Fruit fly (Drosophila melanogaster) whole organism, prepupa: ENCODE results near the gene Pcd.

Experiments
- CG4318 ChIP-seq: fragments of 200-800 bp; sonication (Bioruptor generic); optimal IDR thresholded peaks from 3 replicates; lab custom pipeline; 2017; ENCODE audit warnings: missing biosample characterization, mild to moderate bottlenecking, missing genetic modification characterization
- CG6276 ChIP-seq: fragments of 200-800 bp; sonication (Bioruptor generic); optimal IDR thresholded peaks from 2 replicates; lab custom pipeline; 2017; ENCODE audit warnings: missing biosample characterization, mild to moderate bottlenecking, missing genetic modification characterization
- CG6808 ChIP-seq: fragments of 200-800 bp; sonication (Bioruptor generic); optimal IDR thresholded peaks from 3 replicates; lab custom pipeline; 2017; ENCODE audit warnings: missing biosample characterization, missing genetic modification characterization, mild to moderate bottlenecking, moderate library complexity, missing genetic modification reagents
- CG8319 ChIP-seq: fragments of 200-800 bp; sonication (Bioruptor generic); optimal IDR thresholded peaks from 3 replicates; lab custom pipeline; 2016; ENCODE audit warnings: missing biosample characterization, missing genetic modification characterization
- CG8632 ChIP-seq: fragments of 200-800 bp; sonication (Bioruptor generic); optimal IDR thresholded peaks from 3 replicates; lab custom pipeline; 2016; ENCODE audit warnings: missing biosample characterization, missing genetic modification characterization
- CG9139 ChIP-seq: fragments of 200-800 bp; sonication (Bioruptor generic); optimal IDR thresholded peaks from 3 replicates; lab custom pipeline; 2017; ENCODE audit warnings: missing biosample characterization, mild to moderate bottlenecking, missing genetic modification characterization
- Eip75B ChIP-seq: fragments of 200-800 bp; sonication (Bioruptor generic); optimal IDR thresholded peaks from 3 replicates; lab custom pipeline; 2016; ENCODE audit warnings: missing biosample characterization, missing genetic modification characterization
- Hr38 ChIP-seq: sonication (Bioruptor generic); optimal IDR thresholded peaks from 2 replicates; lab custom pipeline; 2016; ENCODE audit warnings: missing biosample characterization, missing genetic modification characterization
- Hr39 ChIP-seq: fragments of 200-800 bp; sonication (Bioruptor generic); optimal IDR thresholded peaks from 2 replicates; lab custom pipeline; 2016; ENCODE audit warnings: missing biosample characterization, missing genetic modification characterization
- Hr4 ChIP-seq: fragments of 200-800 bp; sonication (Bioruptor generic); optimal IDR thresholded peaks from 3 replicates; lab custom pipeline; 2016; ENCODE audit warnings: missing biosample characterization, missing genetic modification characterization
- OdsH ChIP-seq: fragments of 200-800 bp; sonication (Bioruptor generic); optimal IDR thresholded peaks from 3 replicates; lab custom pipeline; 2016; ENCODE audit warnings: missing biosample characterization, missing genetic modification characterization
- dac ChIP-seq: fragments of 200-800 bp; sonication (Bioruptor generic); optimal IDR thresholded peaks from 2 replicates; lab custom pipeline; 2017; ENCODE audit warnings: missing biosample characterization, mild to moderate bottlenecking, missing genetic modification characterization
- dsx ChIP-seq: fragments of 200-800 bp; optimal IDR thresholded peaks from 3 replicates; lab custom pipeline; 2019; ENCODE audit warnings: missing biosample characterization, mild to moderate bottlenecking, missing genetic modification characterization, moderate library complexity; ENCODE audit not compliant: poor library complexity, severe bottlenecking
- eg ChIP-seq: fragments of 200-800 bp; sonication (Bioruptor generic); IDR thresholded peaks from 3 replicates; pipeline ENCODE4 v1.3.6; 2022; ENCODE audit warnings: missing biosample characterization, missing genetic modification characterization
- fkh ChIP-seq: fragments of 200-800 bp; sonication (Bioruptor generic); optimal IDR thresholded peaks from 3 replicates; lab custom pipeline; 2017; ENCODE audit warnings: missing biosample characterization, mild to moderate bottlenecking, missing genetic modification characterization, moderate library complexity
- lz ChIP-seq: fragments of 200-800 bp; sonication (Bioruptor generic); optimal IDR thresholded peaks from 3 replicates; lab custom pipeline; 2016; ENCODE audit warnings: missing biosample characterization, missing genetic modification characterization
- net ChIP-seq: fragments of 200-800 bp; sonication (Bioruptor generic); optimal IDR thresholded peaks from 3 replicates; lab custom pipeline; 2016; ENCODE audit warnings: missing biosample characterization, missing genetic modification characterization
- salr ChIP-seq, 2 experiments: fragments of 200-800 bp; sonication (Bioruptor generic); optimal IDR thresholded peaks; 3 replicates each; lab custom pipeline; 2016 to 2018; ENCODE audit warnings: missing biosample characterization in 2 of 2, missing genetic modification characterization in 2 of 2, mild to moderate bottlenecking in 1 of 2
- spab ChIP-seq: fragments of 200-800 bp; sonication (Bioruptor generic); optimal IDR thresholded peaks from 2 replicates; lab custom pipeline; 2017; ENCODE audit warnings: missing biosample characterization, mild to moderate bottlenecking, missing genetic modification characterization, missing genetic modification reagents

Pcd gene

DNA sequence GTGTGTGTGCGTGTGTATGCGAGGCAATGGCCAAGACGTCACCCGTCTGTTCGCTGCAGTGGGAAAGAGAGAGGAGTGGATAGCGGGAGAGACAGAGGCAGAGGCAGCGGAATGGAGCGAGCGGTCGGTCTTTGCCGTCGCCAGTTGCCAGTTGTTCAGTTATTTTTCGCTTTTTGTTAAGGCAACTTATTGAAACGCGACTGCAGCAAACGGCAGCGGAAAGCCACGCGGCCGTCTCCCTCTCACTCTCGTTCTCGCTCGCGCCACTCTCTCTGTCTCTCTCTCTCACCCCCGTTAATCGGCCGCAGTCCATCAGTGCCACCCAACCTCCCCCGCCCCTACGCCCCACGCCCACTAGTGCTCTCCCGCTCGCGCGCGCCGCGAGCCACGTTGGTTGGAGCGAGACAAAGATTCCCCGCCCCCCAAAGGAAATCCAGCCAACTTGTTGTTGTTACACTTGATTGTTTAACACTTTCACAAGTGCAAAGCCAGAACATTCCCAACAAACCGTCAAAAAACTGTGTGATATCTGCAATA is 49.9 kb downstream of the Pcd start (continued):
- TF ChIP-seq Hr4, result no peak
- TF ChIP-seq CG9139 (GFP tag; lab: Kevin White, UChicago), result peak; percentile 61
- no peak for TF ChIP-seq spab (GFP tag; lab: Kevin White, UChicago)
- no peak for TF ChIP-seq Hr38
- peak; percentile 13 for TF ChIP-seq dsx (GFP tag; lab: Kevin White, UChicago)
- TF ChIP-seq OdsH (GFP tag; lab: Kevin White, UChicago), result no peak
- TF ChIP-seq Eip75B (GFP tag; lab: Kevin White, UChicago), result no peak
- no peak for TF ChIP-seq dac
- TF ChIP-seq CG4318 (GFP tag; lab: Kevin White, UChicago), result no peak
- TF ChIP-seq salr (GFP tag; optimal IDR thresholded peaks at IDR 0.05; lab: Kevin White, UChicago), result no peak
- TF ChIP-seq Hr39 (GFP tag; lab: Kevin White, UChicago), result no peak
- TF ChIP-seq CG8319 (GFP tag; lab: Kevin White, UChicago), result no peak
- peak; percentile 49 for TF ChIP-seq CG6276 (GFP tag; lab: Kevin White, UChicago)
- TF ChIP-seq net (GFP tag; lab: Kevin White, UChicago), result no peak
- TF ChIP-seq fkh (GFP tag; lab: Kevin White, UChicago), result peak; percentile 83
- no peak for TF ChIP-seq lz (GFP tag; lab: Kevin White, UChicago)
- no peak for TF ChIP-seq CG8632 (GFP tag; lab: Kevin White, UChicago)
- TF ChIP-seq CG6808, result peak; percentile 30
- peak; percentile 53; the same call in 1 of the 3 replicates for TF ChIP-seq eg (GFP tag; lab: Robert Waterston, UW)
- TF ChIP-seq, all 60 proteins: peak for 22
